Fruit fly (Drosophila melanogaster) whole organism, wandering third instar larva: ENCODE data around the gene Daxx.

ENCODE experiments used
- CG32264 ChIP-seq: fragments of 200-800 bp; sonication (Bioruptor generic); optimal IDR thresholded peaks from 2 replicates; lab custom pipeline; 2016; ENCODE audit warnings: missing biosample characterization, missing genetic modification characterization
- HLH106 ChIP-seq: fragments of 200-800 bp; optimal IDR thresholded peaks from 3 replicates; lab custom pipeline; 2019; ENCODE audit warnings: missing biosample characterization, mild to moderate bottlenecking, missing genetic modification characterization, moderate library complexity
- Mio ChIP-seq: sonication (Bioruptor generic); optimal IDR thresholded peaks from 2 replicates; lab custom pipeline; 2016; ENCODE audit warnings: missing biosample characterization, missing genetic modification characterization
- fru ChIP-seq: fragments of 200-800 bp; sonication (Bioruptor generic); optimal IDR thresholded peaks from 3 replicates; lab custom pipeline; 2016; ENCODE audit warnings: missing biosample characterization, mild to moderate bottlenecking, missing genetic modification characterization
- h ChIP-seq: fragments of 200-800 bp; sonication (Bioruptor generic); optimal IDR thresholded peaks from 3 replicates; lab custom pipeline; 2016; ENCODE audit warnings: missing biosample characterization, mild to moderate bottlenecking, missing genetic modification characterization
- pan ChIP-seq: fragments of >200 bp; optimal IDR thresholded peaks from 2 replicates; lab custom pipeline; 2017
- usp ChIP-seq: fragments of >200 bp; optimal IDR thresholded peaks from 2 replicates; lab custom pipeline; 2017; ENCODE audit warnings: missing biosample characterization, missing genetic modification characterization
- woc ChIP-seq: sonication (Bioruptor generic); optimal IDR thresholded peaks from 2 replicates; lab custom pipeline; 2016; ENCODE audit warnings: missing biosample characterization, mild to moderate bottlenecking, missing genetic modification characterization

- no peak for TF ChIP-seq CG32264 (GFP tag; lab: Kevin White, UChicago)
- no peak for TF ChIP-seq woc (GFP tag; lab: Kevin White, UChicago)
- TF ChIP-seq h (GFP tag; lab: Kevin White, UChicago) = no peak
- no peak for TF ChIP-seq usp (GFP tag; lab: Kevin White, UChicago)
- no peak for TF ChIP-seq pan (lab: Kevin White, UChicago)
- TF ChIP-seq HLH106 (tag; lab: Kevin White, UChicago) = no peak
- no peak for TF ChIP-seq Mio (GFP tag; lab: Kevin White, UChicago)
- TF ChIP-seq fru (GFP tag; lab: Kevin White, UChicago) = no peak
These were observed 55.4 kb downstream of the Daxx start for dm6 chr2L:6536044-6536581.
